Worm (Caenorhabditis elegans): ENCODE data around the gene C06A1.6.
A peak's percentile ranks its signal among the peaks of the same experiment; 100 is the strongest.

The C06A1.6 gene

DNA sequence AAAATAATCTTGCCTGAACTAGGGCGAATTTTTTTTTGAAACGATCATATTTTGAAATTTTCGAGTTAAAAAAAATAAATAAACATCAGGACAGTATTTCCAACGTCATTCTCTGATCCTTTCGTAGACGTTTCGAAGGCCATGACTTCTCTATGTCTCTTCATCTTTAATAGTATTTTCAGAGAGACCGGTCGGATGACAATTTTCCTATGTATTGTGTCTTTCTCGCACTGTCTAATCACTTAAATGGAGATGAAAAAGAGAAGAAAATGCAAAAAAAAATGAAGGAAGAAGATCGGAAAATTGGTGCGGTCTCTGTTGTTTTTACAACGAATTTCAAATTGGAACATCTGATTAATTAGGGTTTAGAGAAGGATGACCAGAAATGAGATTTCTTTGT lies 39.3 kb downstream of the C06A1.6 start (continued):
- TF ChIP-seq snpc-4 (tag; optimal IDR thresholded peaks at IDR 0.05): no peak
- TF ChIP-seq aly-2 (tag; optimal IDR thresholded peaks at IDR 0.05): no peak
- TF ChIP-seq nhr-28 (tag; optimal IDR thresholded peaks at IDR 0.05): peak; percentile 53
- no peak for TF ChIP-seq pqm-1 (tag; optimal IDR thresholded peaks at IDR 0.05)
- no peak for TF ChIP-seq tag-97 (GFP tag; IDR thresholded peaks at IDR 0.05)
- TF ChIP-seq ZK546.5 (tag; optimal IDR thresholded peaks at IDR 0.05): no peak
- TF ChIP-seq daf-19 (GFP tag; conservative IDR thresholded peaks at IDR 0.05): no peak
- TF ChIP-seq madf-9 (GFP tag; conservative IDR thresholded peaks at IDR 0.05): no peak
- no peak for TF ChIP-seq ceh-62 (tag; optimal IDR thresholded peaks at IDR 0.05)
- peak; percentile 38 for TF ChIP-seq hlh-30 (tag; optimal IDR thresholded peaks at IDR 0.05; ENCODE audit: insufficient read depth)

DNA sequence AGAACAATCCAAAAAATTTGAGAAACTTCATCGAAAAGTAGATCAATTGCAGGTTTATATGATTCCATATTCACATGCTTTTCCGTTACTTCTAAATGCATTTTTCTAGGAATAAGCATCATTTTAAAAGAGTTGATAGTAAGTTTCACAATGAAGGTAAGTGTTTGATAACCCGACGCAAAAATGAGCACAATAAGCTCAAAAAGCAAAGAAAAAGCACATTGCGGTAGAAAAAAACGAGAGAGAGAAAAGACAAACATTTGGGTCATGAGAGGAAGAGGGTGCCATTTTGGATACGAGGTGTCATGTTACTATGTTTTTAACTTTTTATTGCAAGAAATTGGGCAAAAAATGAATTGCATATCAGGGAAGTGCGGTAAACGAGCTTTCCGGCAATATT lies 40.1 kb downstream of the C06A1.6 start, which contains the start of gene F59B10.6:
F59B10.6 (minus strand) TSS at position 101 of the 400 bp plus-strand sequence.
- no peak for TF ChIP-seq nhr-10 (tag; optimal IDR thresholded peaks at IDR 0.05)
- no peak for TF ChIP-seq nhr-76 (tag; optimal IDR thresholded peaks at IDR 0.05)
- no peak for TF ChIP-seq aha-1 (tag)
- no peak for TF ChIP-seq fkh-10 (GFP tag; optimal IDR thresholded peaks at IDR 0.05)
- no peak for TF ChIP-seq attf-4 (tag; optimal IDR thresholded peaks at IDR 0.05)
- no peak for TF ChIP-seq F49E8.2 (tag; optimal IDR thresholded peaks at IDR 0.05; ENCODE audit: borderline replicate concordance)
- no peak for TF ChIP-seq ceh-82 (tag; optimal IDR thresholded peaks at IDR 0.05)
- TF ChIP-seq ces-1 (GFP tag; optimal IDR thresholded peaks at IDR 0.05): no peak
- TF ChIP-seq ceh-20 (GFP tag; IDR thresholded peaks at IDR 0.05): no peak

- no peak for TF ChIP-seq arid-1 (GFP tag; conservative IDR thresholded peaks at IDR 0.05)
- TF ChIP-seq mxl-2 (GFP tag; conservative IDR thresholded peaks at IDR 0.05): no peak
- no peak for TF ChIP-seq fos-1 (tag; optimal IDR thresholded peaks at IDR 0.05)
- no peak for TF ChIP-seq egl-43 (GFP tag; IDR thresholded peaks at IDR 0.05)
- TF ChIP-seq T26A8.4 (GFP tag; IDR thresholded peaks at IDR 0.05): no peak
- no peak for TF ChIP-seq Y75B8A.6 (GFP tag; IDR thresholded peaks at IDR 0.05)
- no peak for TF ChIP-seq zfp-2 (tag; optimal IDR thresholded peaks at IDR 0.05)
- TF ChIP-seq tra-1 (GFP tag; IDR thresholded peaks at IDR 0.05): no peak
- no peak for TF ChIP-seq F44E2.7 (GFP tag; IDR thresholded peaks at IDR 0.05)
- no peak for TF ChIP-seq pqm-1 (tag; optimal IDR thresholded peaks at IDR 0.05)
- TF ChIP-seq skn-1 (tag; optimal IDR thresholded peaks at IDR 0.05): no peak
- TF ChIP-seq ztf-7 (tag; optimal IDR thresholded peaks at IDR 0.05): no peak
- TF ChIP-seq F10B5.3 (tag; optimal IDR thresholded peaks at IDR 0.05): no peak
- no peak for TF ChIP-seq dmd-6 (GFP tag; IDR thresholded peaks at IDR 0.05)
- no peak for TF ChIP-seq lin-13 (GFP tag; optimal IDR thresholded peaks at IDR 0.05)
- no peak for TF ChIP-seq pha-4 (GFP tag; IDR thresholded peaks at IDR 0.05)
- no peak for TF ChIP-seq pha-4 (tag; optimal IDR thresholded peaks at IDR 0.05)
These were observed 40.9 kb downstream of the C06A1.6 start, which contains the start of gene F59B10.5 for ce11 chrII:10523583-10523982. Gene F59B10.5 (minus strand): TSS chrII:10523683.

DNA sequence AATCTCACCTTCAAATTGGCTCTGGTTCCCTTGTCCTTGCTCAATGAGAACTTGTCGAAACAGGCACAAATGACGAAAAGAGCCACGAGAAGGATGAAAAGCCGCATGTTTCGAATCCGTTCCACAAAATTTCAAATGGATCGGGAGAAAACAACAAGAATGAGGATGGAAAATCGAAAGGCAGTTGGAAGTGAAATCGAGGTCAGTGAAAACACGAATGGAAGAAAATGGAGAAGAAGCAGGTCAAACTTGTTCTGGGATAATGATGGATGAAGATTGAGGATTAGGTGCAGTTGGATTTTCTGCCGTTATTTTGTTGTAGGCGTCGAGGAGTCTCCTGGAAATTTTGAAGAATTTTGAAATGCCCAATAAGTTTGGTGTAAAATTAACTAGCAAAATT lies 41.4 kb downstream of the C06A1.6 start:
- TF ChIP-seq aha-1 (tag) (no peak), ztf-7 (tag; optimal IDR thresholded peaks at IDR 0.05) (no peak), mdt-29 (GFP tag; IDR thresholded peaks at IDR 0.05) (no peak), lin-29 (GFP tag; IDR thresholded peaks at IDR 0.05) (no peak), hlh-30 (tag; optimal IDR thresholded peaks at IDR 0.05; ENCODE audit: insufficient read depth) (no peak), Y105C5A.15 (GFP tag; IDR thresholded peaks at IDR 0.05) (no peak)
